2 worm cellular contexts compared by ENCODE assay signal in genomic region chrIII:7083106-7083505, ce11.
TF ChIP-seq lines count a peak whose summit lies in the region.

No protein-coding gene starts in this region.

TF ChIP-seq in whole organism, L1 larva, 84 proteins besides CTCF, POLR2A, EP300 and RAD21:
- TF ChIP-seq lin-39 (tag; optimal IDR thresholded peaks at IDR 0.05; lab: Kevin White, UChicago) = no peak
- no peak for TF ChIP-seq efl-3 (GFP tag; optimal IDR thresholded peaks at IDR 0.05; lab: Kevin White, UChicago)
- TF ChIP-seq pqm-1 (tag; optimal IDR thresholded peaks at IDR 0.05; lab: Kevin White, UChicago) = no peak
- TF ChIP-seq sox-4 (tag; optimal IDR thresholded peaks at IDR 0.05; lab: Kevin White, UChicago) = no peak
- TF ChIP-seq unc-62 (GFP tag; optimal IDR thresholded peaks at IDR 0.05; lab: Kevin White, UChicago) = no peak
- no peak for TF ChIP-seq xbp-1 (tag; optimal IDR thresholded peaks at IDR 0.05; lab: Kevin White, UChicago)
- TF ChIP-seq efl-1 (optimal IDR thresholded peaks at IDR 0.05; lab: Kevin White, UChicago) = peak in 1 of 2 experiments; percentile 42
- TF ChIP-seq efl-1 (GFP tag; optimal IDR thresholded peaks at IDR 0.05 in 1 of 2; lab: Kevin White, UChicago) = peak; percentile 9 to 93
- TF ChIP-seq dpl-1 (GFP tag; optimal IDR thresholded peaks at IDR 0.05; lab: Kevin White, UChicago) = peak in 1 of 3 experiments; percentile 19
- TF ChIP-seq lin-13 (GFP tag; optimal IDR thresholded peaks at IDR 0.05; lab: Kevin White, UChicago) = no peak
- TF ChIP-seq dsc-1 (tag; optimal IDR thresholded peaks at IDR 0.05; lab: Kevin White, UChicago) = no peak
- TF ChIP-seq mab-9 (GFP tag; IDR thresholded peaks at IDR 0.05; lab: Robert Waterston, UW) = no peak
- no peak for TF ChIP-seq ets-5 (GFP tag; IDR thresholded peaks at IDR 0.05; lab: Robert Waterston, UW)
- no peak for TF ChIP-seq irx-1 (tag; optimal IDR thresholded peaks at IDR 0.05; lab: Kevin White, UChicago)
- TF ChIP-seq mep-1 (tag; optimal IDR thresholded peaks at IDR 0.05; lab: Kevin White, UChicago) = no peak
- TF ChIP-seq egl-27 (tag; optimal IDR thresholded peaks at IDR 0.05; lab: Kevin White, UChicago) = no peak
TF ChIP-seq in whole organism, L1 larva: peak in this region for 2.

TF ChIP-seq in whole organism, L3 larva, 47 proteins besides CTCF, POLR2A, EP300 and RAD21:
- no peak for TF ChIP-seq egl-27 (tag; optimal IDR thresholded peaks at IDR 0.05; lab: Kevin White, UChicago)
- no peak for TF ChIP-seq nhr-76 (tag; optimal IDR thresholded peaks at IDR 0.05; lab: Kevin White, UChicago)
- no peak for TF ChIP-seq nhr-12 (tag; optimal IDR thresholded peaks at IDR 0.05; lab: Kevin White, UChicago)
- no peak for TF ChIP-seq daf-12 (tag; optimal IDR thresholded peaks at IDR 0.05; lab: Kevin White, UChicago)
- TF ChIP-seq ceh-9 (tag; optimal IDR thresholded peaks at IDR 0.05; lab: Kevin White, UChicago) = no peak
- peak; percentile 26 for TF ChIP-seq pha-4 (tag; optimal IDR thresholded peaks at IDR 0.05; lab: Kevin White, UChicago)
- no peak for TF ChIP-seq mml-1 (tag; optimal IDR thresholded peaks at IDR 0.05; lab: Kevin White, UChicago)
TF ChIP-seq in whole organism, L3 larva: peak in this region for 1.
